Worm (Caenorhabditis elegans) whole organism, L2 larva: ENCODE data around the gene F57C7.4.
A peak's percentile ranks its signal among the peaks of the same experiment; 100 is the strongest.

Experiments used
- R02D3.7 ChIP-seq: fragments of 150-350 bp; optimal IDR thresholded peaks from 2 replicates; lab custom pipeline; 2014; ENCODE audit warnings: missing biosample characterization, missing genetic modification characterization
- ZK546.5 ChIP-seq: sonication (generic microtip); optimal IDR thresholded peaks from 2 replicates; lab custom pipeline; 2017; ENCODE audit warnings: missing biosample characterization, missing genetic modification characterization
- aly-2 ChIP-seq: fragments of 150-350 bp; optimal IDR thresholded peaks from 2 replicates; lab custom pipeline; 2014; ENCODE audit warnings: missing biosample characterization, missing genetic modification characterization
- blmp-1 ChIP-seq: sonication (generic microtip); optimal IDR thresholded peaks from 2 replicates; lab custom pipeline; 2017; ENCODE audit warnings: missing genetic modification characterization, mild to moderate bottlenecking, missing compliant biosample characterization, antibody characterized with exemption, moderate library complexity; ENCODE audit not compliant: insufficient read depth
- ceh-82 ChIP-seq: fragments of 150-350 bp; optimal IDR thresholded peaks from 2 replicates; lab custom pipeline; 2014; ENCODE audit warnings: missing biosample characterization, missing genetic modification characterization
- crh-2 ChIP-seq: sonication (generic microtip); optimal IDR thresholded peaks from 2 replicates; lab custom pipeline; 2017; ENCODE audit warnings: missing biosample characterization, missing genetic modification characterization
- dmd-4 ChIP-seq: sonication (generic microtip); optimal IDR thresholded peaks from 2 replicates; lab custom pipeline; 2017; ENCODE audit warnings: missing biosample characterization, missing genetic modification characterization
- elt-1 ChIP-seq: fragments of 150-350 bp; optimal IDR thresholded peaks from 2 replicates; lab custom pipeline; 2014; ENCODE audit warnings: missing biosample characterization, missing genetic modification characterization
- elt-3 ChIP-seq: sonication (generic microtip); optimal IDR thresholded peaks from 2 replicates; lab custom pipeline; 2017; ENCODE audit warnings: missing biosample characterization, missing genetic modification characterization
- fos-1 ChIP-seq: fragments of 150-350 bp; optimal IDR thresholded peaks from 2 replicates; lab custom pipeline; 2014; ENCODE audit warnings: missing biosample characterization, missing genetic modification characterization
- gmeb-1 ChIP-seq: fragments of 150-350 bp; optimal IDR thresholded peaks from 2 replicates; lab custom pipeline; 2014; ENCODE audit warnings: missing biosample characterization, missing genetic modification characterization
- lin-39 ChIP-seq: fragments of 150-350 bp; optimal IDR thresholded peaks from 2 replicates; lab custom pipeline; 2014; ENCODE audit warnings: missing biosample characterization, missing genetic modification reagents, missing genetic modification characterization
- mab-5 ChIP-seq: fragments of 150-350 bp; optimal IDR thresholded peaks from 2 replicates; lab custom pipeline; 2014; ENCODE audit warnings: missing biosample characterization, missing genetic modification characterization
- mbf-1 ChIP-seq: sonication (generic microtip); optimal IDR thresholded peaks from 2 replicates; lab custom pipeline; 2017; ENCODE audit warnings: missing biosample characterization, missing genetic modification characterization
- mdl-1 ChIP-seq, 2 experiments: fragments of 150-350 bp in 1 of 2; sonication (generic microtip) in 1 of 2; optimal IDR thresholded peaks; 2 replicates each; lab custom pipeline; 2017; ENCODE audit warnings: missing biosample characterization in 2 of 2, missing genetic modification characterization in 2 of 2
- nhr-10 ChIP-seq: sonication (generic microtip); optimal IDR thresholded peaks from 2 replicates; lab custom pipeline; 2017; ENCODE audit warnings: missing biosample characterization, missing genetic modification characterization
- nhr-11 ChIP-seq: fragments of 150-350 bp; optimal IDR thresholded peaks from 2 replicates; lab custom pipeline; 2014; ENCODE audit warnings: missing biosample characterization, missing genetic modification characterization
- nhr-12 ChIP-seq: fragments of 150-350 bp; optimal IDR thresholded peaks from 2 replicates; lab custom pipeline; 2014; ENCODE audit warnings: missing biosample characterization, missing genetic modification characterization
- nhr-129 ChIP-seq: fragments of 150-350 bp; optimal IDR thresholded peaks from 2 replicates; lab custom pipeline; 2014; ENCODE audit warnings: missing biosample characterization, missing genetic modification characterization
- nhr-21 ChIP-seq: fragments of 150-350 bp; optimal IDR thresholded peaks from 2 replicates; lab custom pipeline; 2014; ENCODE audit warnings: missing biosample characterization, missing genetic modification characterization
- nhr-23 ChIP-seq: fragments of 150-350 bp; optimal IDR thresholded peaks from 2 replicates; lab custom pipeline; 2014; ENCODE audit warnings: missing biosample characterization, missing genetic modification reagents, missing genetic modification characterization
- nhr-237 ChIP-seq: fragments of 150-350 bp; optimal IDR thresholded peaks from 2 replicates; lab custom pipeline; 2014; ENCODE audit warnings: missing biosample characterization, missing genetic modification characterization
- nhr-25 ChIP-seq: fragments of 150-350 bp; sonication (generic microtip); optimal IDR thresholded peaks from 3 replicates; lab custom pipeline; 2014; ENCODE audit warnings: missing biosample characterization, missing genetic modification characterization
- nhr-6 ChIP-seq: fragments of 150-350 bp; optimal IDR thresholded peaks from 2 replicates; lab custom pipeline; 2014; ENCODE audit warnings: missing biosample characterization, missing genetic modification characterization
- peb-1 ChIP-seq: fragments of 150-350 bp; optimal IDR thresholded peaks from 2 replicates; lab custom pipeline; 2014; ENCODE audit warnings: missing biosample characterization, missing genetic modification characterization
- sem-4 ChIP-seq: fragments of 150-350 bp; optimal IDR thresholded peaks from 2 replicates; lab custom pipeline; 2014; ENCODE audit warnings: missing biosample characterization, missing genetic modification reagents, missing genetic modification characterization
- skn-1 ChIP-seq: sonication (generic microtip); optimal IDR thresholded peaks from 2 replicates; lab custom pipeline; 2017; ENCODE audit warnings: missing biosample characterization, missing genetic modification characterization
- sma-3 ChIP-seq: sonication (generic microtip); optimal IDR thresholded peaks from 2 replicates; lab custom pipeline; 2016; ENCODE audit warnings: missing genetic modification reagents, missing genetic modification characterization, missing compliant biosample characterization
- sma-9 ChIP-seq, 2 experiments: fragments of 150-350 bp in 1 of 2; sonication (generic microtip) in 1 of 2; optimal IDR thresholded peaks; 2 replicates each; lab custom pipeline; 2014 to 2016; ENCODE audit warnings: missing genetic modification characterization in 2 of 2, mild to moderate bottlenecking in 1 of 2, missing biosample characterization in 1 of 2, missing compliant biosample characterization in 1 of 2, missing genetic modification reagents in 1 of 2, moderate library complexity in 1 of 2
- unc-39 ChIP-seq: fragments of 150-350 bp; optimal IDR thresholded peaks from 2 replicates; lab custom pipeline; 2014; ENCODE audit warnings: missing biosample characterization, missing genetic modification characterization
- unc-55 ChIP-seq: fragments of 150-350 bp; sonication (generic microtip); optimal IDR thresholded peaks from 3 replicates; lab custom pipeline; 2014; ENCODE audit warnings: missing biosample characterization, missing genetic modification reagents, missing genetic modification characterization
- ztf-4 ChIP-seq: fragments of 150-350 bp; optimal IDR thresholded peaks from 2 replicates; lab custom pipeline; 2014; ENCODE audit warnings: missing biosample characterization, missing genetic modification characterization

Gene F57C7.4

DNA sequence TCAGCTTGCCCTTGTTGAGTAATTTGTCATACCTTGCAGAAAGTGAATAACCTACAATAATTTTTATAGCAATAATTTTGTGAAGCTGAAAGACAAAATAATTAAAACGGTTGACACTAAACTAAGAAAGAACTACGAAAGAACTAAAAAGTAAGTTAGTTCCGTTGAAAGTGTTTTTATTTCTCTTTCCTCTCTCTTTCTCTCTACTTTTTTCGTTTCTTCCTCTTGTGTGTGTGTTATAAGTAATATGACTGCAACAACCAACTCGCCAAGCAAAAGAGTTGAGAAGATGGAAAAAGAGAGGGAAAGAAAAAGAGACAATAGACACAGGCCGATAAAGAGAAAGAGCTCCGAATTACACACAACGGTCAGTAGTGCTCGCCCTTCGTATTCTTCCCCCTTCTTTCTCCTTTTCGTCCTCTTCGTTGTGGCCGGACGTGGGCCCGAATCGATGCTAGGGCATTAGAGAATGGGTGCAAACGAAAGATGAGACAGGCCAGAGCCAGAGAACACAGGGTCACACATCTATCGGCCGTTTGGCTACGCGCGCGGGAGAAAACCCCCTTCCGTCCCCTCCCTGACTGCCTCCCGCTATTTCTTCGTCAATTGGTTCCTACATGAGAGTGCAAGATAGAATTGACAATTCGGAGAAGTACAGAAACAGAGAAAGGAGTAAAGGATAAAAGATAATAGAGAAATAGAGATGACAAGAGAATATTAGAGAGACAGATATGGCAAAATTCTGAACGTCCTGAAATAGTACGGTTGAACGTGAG is 34.0 kb downstream of the F57C7.4 start, which contains the start of gene syd-2 (continued):
- TF ChIP-seq ceh-82 (tag; lab: Kevin White, UChicago) (peak; percentile 8), gmeb-1 (tag; lab: Kevin White, UChicago) (no peak), nhr-6 (tag; lab: Kevin White, UChicago) (peak; percentile 18), crh-2 (tag; lab: Kevin White, UChicago) (peak; percentile 74), skn-1 (tag; lab: Kevin White, UChicago) (no peak), nhr-12 (tag; lab: Kevin White, UChicago) (no peak), ztf-4 (tag; lab: Kevin White, UChicago) (no peak), mbf-1 (no peak), unc-39 (tag; lab: Kevin White, UChicago) (no peak), nhr-237 (tag; lab: Kevin White, UChicago) (no peak), fos-1 (tag; lab: Kevin White, UChicago) (peak; percentile 65), blmp-1 (tag; lab: Kevin White, UChicago) (peak; percentile 22), nhr-21 (tag; lab: Kevin White, UChicago) (peak; percentile 46), unc-55 (GFP tag; lab: Kevin White, UChicago) (peak; percentile 44), elt-3 (no peak), nhr-10 (tag; lab: Kevin White, UChicago) (no peak), sma-3 (GFP tag; lab: Kevin White, UChicago) (peak; percentile 33), lin-39 (tag; lab: Kevin White, UChicago) (peak; percentile 81), peb-1 (no peak)

ce11 chrX:10553048-10553447 is 36.3 kb downstream of the F57C7.4 start:
- TF ChIP-seq mdl-1 (tag; optimal IDR thresholded peaks at IDR 0.05; lab: Kevin White, UChicago): no peak
- TF ChIP-seq aly-2 (tag; lab: Kevin White, UChicago): no peak
- TF ChIP-seq nhr-11 (tag; lab: Kevin White, UChicago): no peak
- no peak for TF ChIP-seq R02D3.7 (tag; lab: Kevin White, UChicago)
- no peak for TF ChIP-seq nhr-21 (tag; lab: Kevin White, UChicago)
- no peak for TF ChIP-seq nhr-237 (tag; lab: Kevin White, UChicago)
- no peak for TF ChIP-seq dmd-4
- TF ChIP-seq sma-3 (GFP tag; lab: Kevin White, UChicago): no peak
- TF ChIP-seq nhr-23 (tag; lab: Kevin White, UChicago): no peak
- no peak for TF ChIP-seq sem-4 (tag; lab: Kevin White, UChicago)
- no peak for TF ChIP-seq nhr-129 (tag; lab: Kevin White, UChicago)
- TF ChIP-seq lin-39 (tag; lab: Kevin White, UChicago): no peak

DNA sequence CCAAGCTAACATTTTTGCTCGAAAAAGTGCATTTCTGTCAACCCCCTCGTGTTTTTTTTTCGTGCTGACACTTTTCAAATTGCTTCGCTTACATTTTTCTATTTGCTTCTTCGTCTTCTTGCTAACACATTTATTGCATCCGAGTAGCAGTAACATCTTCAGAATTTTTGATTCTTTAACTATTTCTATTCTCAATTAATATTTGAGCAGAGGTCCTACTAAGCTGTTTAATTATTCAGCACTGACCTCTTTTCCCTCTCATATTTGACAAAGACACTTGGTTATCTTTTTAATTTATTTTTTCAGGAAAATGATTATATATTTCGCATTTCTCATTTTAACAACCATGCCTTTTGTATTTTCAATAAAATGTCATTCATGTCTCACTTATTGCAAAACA is 43.6 kb downstream of the F57C7.4 start, which contains the start of gene F59F5.5:
Gene F59F5.5, plus strand, starts transcription at position 301 of the 400 bp plus-strand sequence.
- TF ChIP-seq sma-9 (GFP tag; optimal IDR thresholded peaks at IDR 0.05; lab: Kevin White, UChicago) (no peak), sma-9 (tag; optimal IDR thresholded peaks at IDR 0.05; lab: Kevin White, UChicago) (no peak), mbf-1 (no peak), sma-3 (GFP tag; lab: Kevin White, UChicago) (no peak), ZK546.5 (no peak), nhr-25 (tag; lab: Kevin White, UChicago) (no peak), nhr-21 (tag; lab: Kevin White, UChicago) (no peak), nhr-6 (tag; lab: Kevin White, UChicago) (no peak), lin-39 (tag; lab: Kevin White, UChicago) (no peak), elt-1 (no peak)

- peak; percentile 24 for TF ChIP-seq fos-1 (tag; lab: Kevin White, UChicago)
- no peak for TF ChIP-seq mab-5 (tag; lab: Kevin White, UChicago)
Measured at ce11 chrX:10542313-10543048, 46.9 kb downstream of the F57C7.4 start, which contains the start of the genes F59F5.3 and F59F5.4. Gene F59F5.3 (minus strand): TSS chrX:10542413. Gene F59F5.4 (plus strand): TSS chrX:10542998.
